Fruit fly (Drosophila melanogaster): ENCODE data around the gene CG13358.

DNA sequence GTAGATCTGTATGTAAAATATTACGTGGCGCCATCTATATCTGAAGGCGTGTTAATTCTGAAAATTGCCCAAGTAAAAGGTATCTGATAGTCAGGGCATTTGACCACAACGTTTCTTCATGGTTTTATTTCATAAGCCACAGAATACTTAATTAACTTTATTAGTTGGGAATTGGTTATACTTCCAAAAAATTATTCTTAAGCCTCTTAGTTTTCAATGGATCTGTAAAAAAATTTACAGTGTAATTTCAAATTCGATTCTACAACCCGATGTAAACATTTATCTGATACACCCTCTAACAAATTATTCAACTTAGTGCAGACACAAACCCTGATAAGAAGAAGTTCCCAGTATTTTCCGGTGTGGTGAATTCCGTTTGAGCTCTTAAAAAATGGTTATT lies 38.8 kb upstream of the CG13358 start:
- TF ChIP-seq psq (optimal IDR thresholded peaks at IDR 0.05) (no peak), Sin3A (optimal IDR thresholded peaks at IDR 0.05) (no peak), Myc (optimal IDR thresholded peaks at IDR 0.05) (no peak), ttk (optimal IDR thresholded peaks at IDR 0.05) (no peak), h (optimal IDR thresholded peaks at IDR 0.05) (no peak), insv (optimal IDR thresholded peaks at IDR 0.05) (no peak)

Measured in Kc167 (cell line).